Worm (Caenorhabditis elegans): ENCODE data around the gene sdhd-1.

DNA sequence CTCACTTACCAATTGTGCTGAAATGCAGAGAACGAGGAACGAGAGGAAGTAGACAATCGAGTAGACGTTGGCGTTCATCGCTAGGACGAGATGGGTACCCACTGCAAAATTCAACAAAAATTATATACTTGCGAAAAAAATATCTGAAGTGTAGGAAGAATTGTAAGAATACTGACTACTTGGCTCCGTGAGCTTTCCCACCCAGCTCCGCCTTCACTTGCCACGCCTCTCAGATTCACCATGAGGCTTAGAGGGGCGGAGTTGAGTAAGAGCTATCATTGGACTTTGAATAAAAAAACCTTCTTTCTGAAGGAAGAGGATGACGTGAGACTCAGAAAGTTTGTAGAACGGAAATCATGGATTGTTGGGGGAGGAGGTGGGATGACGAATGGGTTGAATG, 19.4 kb downstream of the sdhd-1 start, which contains the start of gene nlp-18:
- TF ChIP-seq pha-4 (GFP tag; IDR thresholded peaks at IDR 0.05) = no peak
- TF ChIP-seq pha-4 (tag; optimal IDR thresholded peaks at IDR 0.05) = no peak
- TF ChIP-seq aly-2 (tag; optimal IDR thresholded peaks at IDR 0.05) = no peak
- no peak for TF ChIP-seq dmd-8 (GFP tag; IDR thresholded peaks at IDR 0.05)
- TF ChIP-seq zag-1 (tag; optimal IDR thresholded peaks at IDR 0.05) = no peak
- TF ChIP-seq snpc-1.2 (GFP tag; IDR thresholded peaks at IDR 0.05) = no peak

All from whole organism, L4 larva.